Fruit fly (Drosophila melanogaster) Kc167 (cell line): ENCODE results near the gene TotB.

Experiments
- h ChIP-seq: fragments of >200 bp; optimal IDR thresholded peaks from 3 replicates; lab custom pipeline; 2018; ENCODE audit warnings: missing external identifiers
- psq ChIP-seq: fragments of >200 bp; optimal IDR thresholded peaks from 2 replicates; lab custom pipeline; 2017; ENCODE audit warnings: missing external identifiers

- TF ChIP-seq h, result no peak
- no peak for TF ChIP-seq psq
These were observed 27.4 kb upstream of the TotB start for dm6 chr3R:20846316-20846715.
